Worm (Caenorhabditis elegans) whole organism, L1 larva: ENCODE measurements around the gene Y45F10C.6.

Source experiments
- C16A3.4 ChIP-seq: fragments of 150-350 bp; optimal IDR thresholded peaks from 2 replicates; lab custom pipeline; 2014; ENCODE audit warnings: missing biosample characterization, missing genetic modification characterization
- fkh-10 ChIP-seq: sonication (generic microtip); optimal IDR thresholded peaks from 2 replicates; lab custom pipeline; 2017; ENCODE audit warnings: missing biosample characterization, missing genetic modification reagents, missing genetic modification characterization
- mdl-1 ChIP-seq, 2 experiments: fragments of 150-350 bp; optimal IDR thresholded peaks; 2 replicates each; lab custom pipeline; 2014 to 2017; ENCODE audit warnings: missing biosample characterization in 2 of 2, missing genetic modification characterization in 2 of 2, inconsistent platforms in 1 of 2
- pax-3 ChIP-seq: fragments of 200-800 bp; sonication (Bioruptor generic); optimal IDR thresholded peaks from 2 replicates; lab custom pipeline; 2018; ENCODE audit warnings: mild to moderate bottlenecking, missing genetic modification characterization, moderate library complexity, missing compliant biosample characterization
- sox-4 ChIP-seq: sonication (generic microtip); optimal IDR thresholded peaks from 2 replicates; lab custom pipeline; 2016; ENCODE audit warnings: missing genetic modification characterization, missing compliant biosample characterization
- unc-62 ChIP-seq: fragments of 150-350 bp; optimal IDR thresholded peaks from 2 replicates; lab custom pipeline; 2014; ENCODE audit warnings: missing biosample characterization, missing genetic modification reagents, missing genetic modification characterization
- zag-1 ChIP-seq: fragments of 150-350 bp; optimal IDR thresholded peaks from 2 replicates; lab custom pipeline; 2014; ENCODE audit warnings: missing biosample characterization, missing genetic modification characterization
- ztf-11 ChIP-seq, 2 experiments: sonication (generic microtip); optimal IDR thresholded peaks; 2 replicates each; lab custom pipeline; 2016 to 2017; ENCODE audit warnings: missing genetic modification characterization in 2 of 2, missing biosample characterization in 1 of 2, missing compliant biosample characterization in 1 of 2

- TF ChIP-seq unc-62 (GFP tag; lab: Kevin White, UChicago), result no peak
- TF ChIP-seq mdl-1 (tag; optimal IDR thresholded peaks at IDR 0.05; lab: Kevin White, UChicago), result no peak
- TF ChIP-seq sox-4 (tag; lab: Kevin White, UChicago), result no peak
- TF ChIP-seq ztf-11 (tag; optimal IDR thresholded peaks at IDR 0.05; lab: Kevin White, UChicago), result no peak
- TF ChIP-seq pax-3 (tag; lab: Kevin White, UChicago), result no peak
- TF ChIP-seq fkh-10, result no peak
- no peak for TF ChIP-seq zag-1 (tag; lab: Kevin White, UChicago)
- TF ChIP-seq C16A3.4, result no peak
Observed at ce11 chrIV:13695302-13695701, 43.2 kb downstream of the Y45F10C.6 start.
